Fruit fly (Drosophila melanogaster) whole organism, prepupa: Measurements from ENCODE around the gene CG32681.

ENCODE experiments used
- CG11294 ChIP-seq: fragments of 200-800 bp; sonication (Bioruptor generic); IDR thresholded peaks from 2 replicates; pipeline ENCODE4 v1.3.6; 2022; ENCODE audit warnings: missing biosample characterization, missing genetic modification characterization
- Eip75B ChIP-seq: fragments of 200-800 bp; sonication (Bioruptor generic); optimal IDR thresholded peaks from 3 replicates; lab custom pipeline; 2016; ENCODE audit warnings: missing biosample characterization, missing genetic modification characterization
- Met ChIP-seq: fragments of 200-800 bp; sonication (Bioruptor generic); optimal IDR thresholded peaks from 3 replicates; lab custom pipeline; 2016; ENCODE audit warnings: missing biosample characterization, missing genetic modification characterization
- OdsH ChIP-seq: fragments of 200-800 bp; sonication (Bioruptor generic); optimal IDR thresholded peaks from 3 replicates; lab custom pipeline; 2016; ENCODE audit warnings: missing biosample characterization, missing genetic modification characterization
- fd59A ChIP-seq: fragments of 200-800 bp; sonication (Bioruptor generic); optimal IDR thresholded peaks from 2 replicates; lab custom pipeline; 2017; ENCODE audit warnings: missing biosample characterization, mild to moderate bottlenecking, missing genetic modification characterization, missing genetic modification reagents
- salr ChIP-seq, 2 experiments: fragments of 200-800 bp; sonication (Bioruptor generic); optimal IDR thresholded peaks; 3 replicates each; lab custom pipeline; 2016 to 2018; ENCODE audit warnings: missing biosample characterization in 2 of 2, missing genetic modification characterization in 2 of 2, mild to moderate bottlenecking in 1 of 2
- svp ChIP-seq: fragments of 200-800 bp; sonication (Bioruptor generic); peaks from one replicate; lab custom pipeline; 2016; ENCODE audit warnings: missing biosample characterization, missing genetic modification characterization

dm6 chrX:10347979-10348692 lies 33.0 kb downstream of the CG32681 start:
- no peak for TF ChIP-seq Eip75B
- no peak for TF ChIP-seq fd59A (GFP tag; lab: Kevin White, UChicago)
- no peak for TF ChIP-seq OdsH
- TF ChIP-seq CG11294 (GFP tag; lab: Robert Waterston, UW): no peak
- no peak for TF ChIP-seq svp (GFP tag; lab: Kevin White, UChicago)
- no peak for TF ChIP-seq Met
- TF ChIP-seq salr (GFP tag; optimal IDR thresholded peaks at IDR 0.05; lab: Kevin White, UChicago): no peak
